Worm (Caenorhabditis elegans): ENCODE data around the gene clec-165.

- TF ChIP-seq alr-1 (tag; optimal IDR thresholded peaks at IDR 0.05) (no peak), ceh-16 (tag; optimal IDR thresholded peaks at IDR 0.05) (no peak), ztf-11 (tag; optimal IDR thresholded peaks at IDR 0.05) (no peak), mbf-1 (tag; optimal IDR thresholded peaks at IDR 0.05) (no peak), ztf-1 (GFP tag; conservative IDR thresholded peaks at IDR 0.05) (no peak), ZK546.5 (tag; optimal IDR thresholded peaks at IDR 0.05) (no peak), ceh-82 (tag; optimal IDR thresholded peaks at IDR 0.05) (no peak), nhr-77 (tag; optimal IDR thresholded peaks at IDR 0.05) (no peak), nhr-6 (tag; optimal IDR thresholded peaks at IDR 0.05) (no peak), unc-55 (GFP tag; optimal IDR thresholded peaks at IDR 0.05) (no peak)
Observed at ce11 chrIV:1238147-1238546, 8.5 kb downstream of the clec-165 start.
